Fruit fly (Drosophila melanogaster): ENCODE results near the gene CG18814.

DNA sequence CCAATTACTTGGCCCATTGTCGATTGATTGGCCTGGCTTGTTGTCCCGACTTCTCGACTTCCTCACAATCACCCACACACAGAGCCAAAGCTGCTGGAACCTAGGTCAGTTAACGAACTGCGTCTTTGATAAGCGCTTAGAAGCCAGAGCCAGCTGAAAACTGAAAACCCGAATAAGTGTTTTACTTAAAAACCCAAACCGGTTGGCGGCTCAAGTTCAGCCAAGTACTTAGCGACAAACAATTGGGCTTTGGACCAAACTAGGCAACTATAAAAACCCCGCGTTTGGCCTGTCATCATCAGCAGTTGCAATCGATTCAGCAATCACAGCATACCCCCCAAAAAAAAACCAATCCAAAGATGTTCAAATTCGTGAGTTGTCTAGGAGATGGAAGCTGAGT is 46.3 kb upstream of the CG18814 start, which contains the start of gene CG13059:
- TF ChIP-seq CG8478 (optimal IDR thresholded peaks at IDR 0.05) = no peak
- no peak for TF ChIP-seq CTCF (optimal IDR thresholded peaks at IDR 0.05)
